Worm (Caenorhabditis elegans) whole organism, L4 larva: ENCODE data around the gene srg-66.

Experiments used
- F26F4.8 ChIP-seq: fragments of 200-800 bp; sonication (Bioruptor generic); conservative IDR thresholded peaks from 2 replicates; pipeline ENCODE4 v1.3.6; 2022; ENCODE audit warnings: missing genetic modification characterization, missing compliant biosample characterization
- F37D6.2 ChIP-seq: sonication (generic microtip); optimal IDR thresholded peaks from 2 replicates; lab custom pipeline; 2016; ENCODE audit warnings: mild to moderate bottlenecking, missing genetic modification characterization, missing compliant biosample characterization
- T26A8.4 ChIP-seq: fragments of 200-800 bp; sonication (Bioruptor generic); IDR thresholded peaks from 2 replicates; pipeline ENCODE4 v1.3.6; 2022; ENCODE audit warnings: missing genetic modification characterization, missing compliant biosample characterization
- Y5F2A.4 ChIP-seq: fragments of 200-800 bp; sonication (Bioruptor generic); optimal IDR thresholded peaks from 2 replicates; lab custom pipeline; 2018; ENCODE audit warnings: mild to moderate bottlenecking, missing genetic modification characterization, missing compliant biosample characterization
- Y75B8A.6 ChIP-seq: fragments of 200-800 bp; sonication (Bioruptor generic); IDR thresholded peaks from 2 replicates; pipeline ENCODE4 v1.3.6; 2022; ENCODE audit warnings: missing genetic modification reagents, missing genetic modification characterization, missing compliant biosample characterization
- aha-1 ChIP-seq: fragments of 150-350 bp; peaks from one replicate; lab custom pipeline; 2014; ENCODE audit warnings: missing biosample characterization, missing genetic modification characterization
- aly-2 ChIP-seq: sonication (generic microtip); optimal IDR thresholded peaks from 2 replicates; lab custom pipeline; 2018; ENCODE audit warnings: missing biosample characterization, missing genetic modification characterization
- ama-1 ChIP-seq: fragments of 150-350 bp; optimal IDR thresholded peaks from 2 replicates; lab custom pipeline; 2014; ENCODE audit warnings: inconsistent platforms, mixed read lengths
- attf-4 ChIP-seq: sonication (generic microtip); optimal IDR thresholded peaks from 3 replicates; lab custom pipeline; 2017; ENCODE audit warnings: missing biosample characterization, missing genetic modification characterization
- ceh-32 ChIP-seq: sonication (generic microtip); optimal IDR thresholded peaks from 2 replicates; lab custom pipeline; 2016; ENCODE audit warnings: mild to moderate bottlenecking, missing genetic modification characterization, missing compliant biosample characterization; ENCODE audit not compliant: poor library complexity
- ceh-44 ChIP-seq: fragments of 200-800 bp; sonication (Bioruptor generic); IDR thresholded peaks from 2 replicates; pipeline ENCODE4 v1.3.6; 2022; ENCODE audit warnings: missing genetic modification reagents, missing genetic modification characterization, missing compliant biosample characterization
- ceh-82 ChIP-seq: sonication (generic microtip); optimal IDR thresholded peaks from 2 replicates; lab custom pipeline; 2017; ENCODE audit warnings: missing biosample characterization, missing genetic modification characterization
- ctbp-1 ChIP-seq: fragments of 200-800 bp; sonication (Bioruptor generic); IDR thresholded peaks from 2 replicates; pipeline ENCODE4 v1.3.6; 2022; ENCODE audit warnings: missing genetic modification reagents, missing genetic modification characterization, missing compliant biosample characterization
- daf-19 ChIP-seq: fragments of 200-800 bp; sonication (Bioruptor generic); conservative IDR thresholded peaks from 2 replicates; pipeline ENCODE4 v1.3.6; 2022; ENCODE audit warnings: missing genetic modification characterization, missing compliant biosample characterization
- dmd-6 ChIP-seq: fragments of 200-800 bp; sonication (Bioruptor generic); IDR thresholded peaks from 2 replicates; pipeline ENCODE4 v1.3.6; 2022; ENCODE audit warnings: missing genetic modification reagents, missing genetic modification characterization, missing compliant biosample characterization
- dmd-9 ChIP-seq: fragments of 200-800 bp; sonication (Bioruptor generic); IDR thresholded peaks from 2 replicates; pipeline ENCODE4 v1.3.6; 2022; ENCODE audit warnings: missing genetic modification reagents, missing genetic modification characterization, missing compliant biosample characterization
- dve-1 ChIP-seq: sonication (generic microtip); optimal IDR thresholded peaks from 2 replicates; lab custom pipeline; 2017; ENCODE audit warnings: antibody characterized with exemption, mild to moderate bottlenecking, missing genetic modification characterization, missing compliant biosample characterization; ENCODE audit not compliant: insufficient read depth
- egl-43 ChIP-seq: fragments of 200-800 bp; sonication (Bioruptor generic); IDR thresholded peaks from 2 replicates; pipeline ENCODE4 v1.3.6; 2022; ENCODE audit warnings: missing genetic modification reagents, missing genetic modification characterization, missing compliant biosample characterization
- fos-1 ChIP-seq: fragments of 150-350 bp; optimal IDR thresholded peaks from 2 replicates; lab custom pipeline; 2014; ENCODE audit warnings: missing biosample characterization, missing genetic modification characterization
- gei-8 ChIP-seq: fragments of 200-800 bp; sonication (Bioruptor generic); optimal IDR thresholded peaks from 2 replicates; lab custom pipeline; 2018; ENCODE audit warnings: mild to moderate bottlenecking, missing genetic modification characterization, missing compliant biosample characterization
- hlh-11 ChIP-seq: fragments of 200-800 bp; sonication (Bioruptor generic); optimal IDR thresholded peaks from 2 replicates; lab custom pipeline; 2018; ENCODE audit warnings: mild to moderate bottlenecking, missing genetic modification characterization, missing compliant biosample characterization
- hlh-30 ChIP-seq: sonication (generic microtip); optimal IDR thresholded peaks from 2 replicates; lab custom pipeline; 2017; ENCODE audit warnings: antibody characterized with exemption, mild to moderate bottlenecking, missing genetic modification characterization, missing compliant biosample characterization; ENCODE audit not compliant: insufficient read depth
- hmg-1.1 ChIP-seq: fragments of 200-800 bp; sonication (Bioruptor generic); IDR thresholded peaks from 2 replicates; pipeline ENCODE4 v1.3.6; 2022; ENCODE audit warnings: missing genetic modification reagents, missing genetic modification characterization, missing compliant biosample characterization
- jun-1 ChIP-seq: fragments of 150-350 bp; optimal IDR thresholded peaks from 2 replicates; lab custom pipeline; 2014; ENCODE audit warnings: missing biosample characterization, missing genetic modification reagents, missing genetic modification characterization
- lim-7 ChIP-seq: fragments of 200-800 bp; sonication (Bioruptor generic); IDR thresholded peaks from 2 replicates; pipeline ENCODE4 v1.3.6; 2022; ENCODE audit warnings: missing genetic modification characterization, missing compliant biosample characterization
- lin-1 ChIP-seq: fragments of 200-800 bp; sonication (Bioruptor generic); IDR thresholded peaks from 2 replicates; pipeline ENCODE4 v1.3.6; 2022; ENCODE audit warnings: missing genetic modification reagents, missing genetic modification characterization, missing compliant biosample characterization
- lin-39 ChIP-seq: fragments of 150-350 bp; optimal IDR thresholded peaks from 2 replicates; lab custom pipeline; 2014; ENCODE audit warnings: missing biosample characterization, missing genetic modification reagents, missing genetic modification characterization
- lsy-2 ChIP-seq, 2 experiments: fragments of 150-350 bp in 1 of 2; sonication (generic microtip) in 1 of 2; optimal IDR thresholded peaks; 2 replicates each; lab custom pipeline; 2014 to 2017; ENCODE audit warnings: missing biosample characterization in 2 of 2, missing genetic modification characterization in 2 of 2
- madf-5 ChIP-seq, 2 experiments: fragments of 200-800 bp; sonication (Bioruptor generic); IDR thresholded peaks; 2 replicates each; pipeline ENCODE4 v1.3.6; 2022; ENCODE audit warnings: missing compliant biosample characterization in 2 of 2, missing genetic modification characterization in 2 of 2
- mdt-29 ChIP-seq: fragments of 200-800 bp; sonication (Bioruptor generic); IDR thresholded peaks from 2 replicates; pipeline ENCODE4 v1.3.6; 2022; ENCODE audit warnings: missing genetic modification reagents, missing genetic modification characterization, missing compliant biosample characterization
- mes-2 ChIP-seq: sonication (generic microtip); optimal IDR thresholded peaks from 2 replicates; lab custom pipeline; 2016; ENCODE audit warnings: missing genotype, mild to moderate bottlenecking, missing genetic modification characterization, missing compliant biosample characterization; ENCODE audit not compliant: poor library complexity, severe bottlenecking
- mxl-2 ChIP-seq: fragments of 200-800 bp; sonication (Bioruptor generic); conservative IDR thresholded peaks from 2 replicates; pipeline ENCODE4 v1.3.6; 2022; ENCODE audit warnings: missing genetic modification reagents, missing genetic modification characterization, missing compliant biosample characterization
- nhr-10 ChIP-seq: fragments of 150-350 bp; optimal IDR thresholded peaks from 2 replicates; lab custom pipeline; 2014; ENCODE audit warnings: missing biosample characterization, missing genetic modification characterization
- nhr-28 ChIP-seq: fragments of 150-350 bp; optimal IDR thresholded peaks from 2 replicates; lab custom pipeline; 2014; ENCODE audit warnings: missing biosample characterization, missing genetic modification characterization
- nhr-41 ChIP-seq: fragments of 200-800 bp; sonication (Bioruptor generic); IDR thresholded peaks from 2 replicates; pipeline ENCODE4 v1.3.6; 2022; ENCODE audit warnings: missing genetic modification reagents, missing genetic modification characterization, missing compliant biosample characterization
- nhr-48 ChIP-seq: sonication (generic microtip); optimal IDR thresholded peaks from 2 replicates; lab custom pipeline; 2016; ENCODE audit warnings: mild to moderate bottlenecking, missing genetic modification characterization, missing compliant biosample characterization
- nhr-77 ChIP-seq: fragments of 150-350 bp; optimal IDR thresholded peaks from 2 replicates; lab custom pipeline; 2014; ENCODE audit warnings: missing biosample characterization, missing genetic modification characterization
- php-3 ChIP-seq: fragments of 200-800 bp; sonication (Bioruptor generic); IDR thresholded peaks from 2 replicates; pipeline ENCODE4 v1.3.6; 2022; ENCODE audit warnings: missing genetic modification reagents, missing genetic modification characterization, missing compliant biosample characterization
- pqm-1 ChIP-seq: sonication (generic microtip); optimal IDR thresholded peaks from 2 replicates; lab custom pipeline; 2017; ENCODE audit warnings: missing biosample characterization, missing genetic modification characterization
- saeg-2 ChIP-seq: fragments of 200-800 bp; sonication (Bioruptor generic); IDR thresholded peaks from 2 replicates; pipeline ENCODE4 v1.3.6; 2022; ENCODE audit warnings: missing genetic modification reagents, missing genetic modification characterization, missing compliant biosample characterization
- sdz-12 ChIP-seq: fragments of 200-800 bp; sonication (Bioruptor generic); optimal IDR thresholded peaks from 2 replicates; lab custom pipeline; 2018; ENCODE audit warnings: mild to moderate bottlenecking, missing genetic modification characterization, missing compliant biosample characterization
- set-16 ChIP-seq: fragments of 200-800 bp; sonication (Bioruptor generic); IDR thresholded peaks from 2 replicates; pipeline ENCODE4 v1.3.6; 2022; ENCODE audit warnings: missing genetic modification reagents, missing genetic modification characterization, missing compliant biosample characterization
- spr-3 ChIP-seq: fragments of 200-800 bp; sonication (Bioruptor generic); optimal IDR thresholded peaks from 2 replicates; lab custom pipeline; 2018; ENCODE audit warnings: mild to moderate bottlenecking, missing genetic modification characterization, missing compliant biosample characterization
- tra-1 ChIP-seq: fragments of 200-800 bp; sonication (Bioruptor generic); IDR thresholded peaks from 2 replicates; pipeline ENCODE4 v1.3.6; 2022; ENCODE audit warnings: missing genetic modification reagents, missing genetic modification characterization, missing compliant biosample characterization
- unc-62 ChIP-seq, 3 experiments: fragments of 150-350 bp in 1 of 3; sonication (generic microtip); optimal IDR thresholded peaks in 2 of 3; peaks in 1 of 3; 1 replicate in 1 of 3; 2 replicates in 2 of 3; lab custom pipeline; 2014 to 2017; ENCODE audit warnings: missing biosample characterization in 3 of 3, missing genetic modification characterization in 3 of 3, missing genetic modification reagents in 3 of 3, missing genotype in 1 of 3
- vab-7 ChIP-seq: fragments of 200-800 bp; sonication (Bioruptor generic); IDR thresholded peaks from 2 replicates; pipeline ENCODE4 v1.3.6; 2022; ENCODE audit warnings: missing genetic modification reagents, missing genetic modification characterization, missing compliant biosample characterization

The srg-66 gene

ce11 chrV:5513630-5514378, 31.6 kb upstream of the srg-66 start, which contains the start of the genes hpo-15 and mms-19:
Gene hpo-15, minus strand, starts transcription at chrV:5513830.
Gene mms-19, plus strand, starts transcription at chrV:5514348.
- peak; percentile 73 for TF ChIP-seq nhr-28 (tag; lab: Kevin White, UChicago)
- TF ChIP-seq set-16, result no peak
- TF ChIP-seq aha-1 (tag; lab: Kevin White, UChicago), result peak; percentile 4
- peak; percentile 27 for TF ChIP-seq hlh-30 (tag; lab: Kevin White, UChicago)
- TF ChIP-seq nhr-77, result no peak
- peak; percentile 36 for TF ChIP-seq pqm-1 (tag; lab: Kevin White, UChicago)
- TF ChIP-seq dve-1, result peak; percentile 41
- TF ChIP-seq dmd-6 (GFP tag; lab: Robert Waterston, UW), result peak; percentile 53
- TF ChIP-seq ceh-32 (tag; lab: Kevin White, UChicago), result no peak
- TF ChIP-seq mes-2 (tag; lab: Kevin White, UChicago), result no peak

DNA sequence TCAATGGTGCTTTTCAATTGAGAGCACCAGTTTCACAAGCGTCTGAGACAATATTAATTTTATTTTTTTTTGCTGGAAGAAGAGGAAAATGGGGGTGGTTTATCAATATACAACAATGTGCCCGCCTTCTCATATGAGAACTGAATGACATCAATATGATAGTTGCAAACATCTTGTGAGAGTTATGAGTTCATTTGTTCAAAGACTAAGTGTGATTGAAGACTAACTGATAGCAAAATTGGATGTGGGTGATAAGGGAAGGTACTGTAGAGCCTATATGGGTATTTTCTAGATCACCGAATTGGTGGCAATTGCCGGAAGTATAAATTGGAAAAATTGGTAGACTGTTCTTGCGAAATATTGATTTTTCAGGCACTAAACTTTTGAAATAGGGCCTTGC, 30.3 kb upstream of the srg-66 start:
- TF ChIP-seq gei-8 (no peak), nhr-41 (peak; percentile 84; the same call in 1 of the 2 replicates), hlh-30 (tag; lab: Kevin White, UChicago) (peak; percentile 7), egl-43 (GFP tag; lab: Robert Waterston, UW) (no peak), madf-5 (GFP tag; IDR thresholded peaks at IDR 0.05; lab: Robert Waterston, UW) (no peak), aly-2 (tag; lab: Kevin White, UChicago) (no peak), hlh-11 (peak; percentile 71), hmg-1.1 (GFP tag; lab: Robert Waterston, UW) (no peak), attf-4 (no peak), F26F4.8 (GFP tag; lab: Robert Waterston, UW) (no peak), spr-3 (GFP tag; lab: Kevin White, UChicago) (no peak), php-3 (GFP tag; lab: Robert Waterston, UW) (peak; percentile 77), mxl-2 (GFP tag; lab: Robert Waterston, UW) (no peak), aha-1 (tag; lab: Kevin White, UChicago) (no peak), sdz-12 (GFP tag; lab: Kevin White, UChicago) (no peak), nhr-10 (tag; lab: Kevin White, UChicago) (peak; percentile 13), ama-1 (lab: Kevin White, UChicago) (no peak), unc-62 (GFP tag; optimal IDR thresholded peaks at IDR 0.05 in 1 of 2; lab: Kevin White, UChicago) (peak in 1 of 2 experiments; percentile 87), unc-62 (tag; optimal IDR thresholded peaks at IDR 0.05; lab: Kevin White, UChicago) (no peak), fos-1 (tag; lab: Kevin White, UChicago) (no peak), jun-1 (tag; lab: Kevin White, UChicago) (no peak), lsy-2 (tag; optimal IDR thresholded peaks at IDR 0.05; lab: Kevin White, UChicago) (peak in 1 of 2 experiments; percentile 9), F37D6.2 (tag; lab: Kevin White, UChicago) (no peak), ctbp-1 (GFP tag; lab: Robert Waterston, UW) (no peak), Y75B8A.6 (GFP tag; lab: Robert Waterston, UW) (0 out of 2 replicates have a peak, but pooled peaks have one; percentile 55), lin-1 (GFP tag; lab: Robert Waterston, UW) (peak; percentile 40; the same call in 1 of the 2 replicates), lim-7 (no peak), nhr-48 (tag; lab: Kevin White, UChicago) (peak; percentile 66), ceh-82 (tag; lab: Kevin White, UChicago) (no peak), ceh-32 (tag; lab: Kevin White, UChicago) (no peak), nhr-77 (peak; percentile 47), vab-7 (no peak), mdt-29 (GFP tag; lab: Robert Waterston, UW) (no peak), dmd-9 (GFP tag; lab: Robert Waterston, UW) (no peak), tra-1 (no peak), ceh-44 (GFP tag; lab: Robert Waterston, UW) (no peak), dve-1 (peak; percentile 70), pqm-1 (tag; lab: Kevin White, UChicago) (peak; percentile 94), Y5F2A.4 (no peak), saeg-2 (GFP tag; lab: Robert Waterston, UW) (no peak), nhr-28 (tag; lab: Kevin White, UChicago) (peak; percentile 85), T26A8.4 (GFP tag; lab: Robert Waterston, UW) (no peak), daf-19 (no peak), lin-39 (no peak)
